Worm (Caenorhabditis elegans) whole organism, young adult: Measurements from ENCODE around the gene W02B12.12.

Source experiments
- B0035.1 ChIP-seq: sonication (generic microtip); optimal IDR thresholded peaks from 2 replicates; lab custom pipeline; 2016; ENCODE audit warnings: missing genetic modification characterization, mild to moderate bottlenecking, missing compliant biosample characterization, missing genotype, missing genetic modification reagents
- F33H1.4 ChIP-seq: fragments of 200-800 bp; sonication (Bioruptor generic); IDR thresholded peaks from 2 replicates; pipeline ENCODE4 v1.3.6; 2022; ENCODE audit warnings: missing genetic modification reagents, missing genetic modification characterization, missing compliant biosample characterization
- F39B2.1 ChIP-seq: fragments of 200-800 bp; sonication (Bioruptor generic); IDR thresholded peaks from 2 replicates; pipeline ENCODE4 v1.3.6; 2022; ENCODE audit warnings: missing genetic modification reagents, missing genetic modification characterization, missing compliant biosample characterization
- T07F8.4 ChIP-seq: sonication (generic microtip); optimal IDR thresholded peaks from 2 replicates; lab custom pipeline; 2016; ENCODE audit warnings: mild to moderate bottlenecking, missing genetic modification characterization, moderate library complexity, missing compliant biosample characterization
- T26A5.8 ChIP-seq: sonication (generic microtip); optimal IDR thresholded peaks from 2 replicates; lab custom pipeline; 2016; ENCODE audit warnings: missing genetic modification characterization, missing compliant biosample characterization
- atf-7 ChIP-seq: sonication (generic microtip); optimal IDR thresholded peaks from 2 replicates; lab custom pipeline; 2017; ENCODE audit warnings: mild to moderate bottlenecking, missing genetic modification characterization, missing compliant biosample characterization
- attf-5 ChIP-seq: fragments of 200-800 bp; sonication (Bioruptor generic); optimal IDR thresholded peaks from 2 replicates; lab custom pipeline; 2018; ENCODE audit warnings: mild to moderate bottlenecking, missing genetic modification characterization, missing compliant biosample characterization
- ccch-3 ChIP-seq: fragments of 200-800 bp; sonication (Bioruptor generic); optimal IDR thresholded peaks from 2 replicates; lab custom pipeline; 2018; ENCODE audit warnings: mild to moderate bottlenecking, missing genetic modification characterization, missing compliant biosample characterization
- ceh-40 ChIP-seq: fragments of 200-800 bp; sonication (Bioruptor generic); IDR thresholded peaks from 2 replicates; pipeline ENCODE4 v1.3.6; 2022; ENCODE audit warnings: missing genetic modification characterization, missing compliant biosample characterization
- die-1 ChIP-seq: sonication (generic microtip); optimal IDR thresholded peaks from 2 replicates; lab custom pipeline; 2016; ENCODE audit warnings: missing genotype, mild to moderate bottlenecking, missing genetic modification characterization, missing compliant biosample characterization
- dox-1 ChIP-seq: fragments of 200-800 bp; sonication (Bioruptor generic); IDR thresholded peaks from 2 replicates; pipeline ENCODE4 v1.3.6; 2022; ENCODE audit warnings: missing genetic modification reagents, missing genetic modification characterization, missing compliant biosample characterization
- dpff-1 ChIP-seq: sonication (generic microtip); optimal IDR thresholded peaks from 2 replicates; lab custom pipeline; 2017; ENCODE audit warnings: mild to moderate bottlenecking, missing genetic modification characterization, missing compliant biosample characterization
- dpl-1 ChIP-seq: fragments of 150-350 bp; optimal IDR thresholded peaks from 2 replicates; lab custom pipeline; 2014; ENCODE audit warnings: missing biosample characterization, missing genetic modification reagents, missing genetic modification characterization
- egl-44 ChIP-seq: fragments of 200-800 bp; sonication (Bioruptor generic); IDR thresholded peaks from 2 replicates; pipeline ENCODE4 v1.3.6; 2022; ENCODE audit warnings: missing genetic modification reagents, missing genetic modification characterization, missing compliant biosample characterization
- egrh-3 ChIP-seq: fragments of 200-800 bp; sonication (Bioruptor generic); IDR thresholded peaks from 2 replicates; pipeline ENCODE4 v1.3.6; 2022; ENCODE audit warnings: missing genetic modification reagents, missing genetic modification characterization, missing compliant biosample characterization
- ets-4 ChIP-seq: fragments of 200-800 bp; sonication (Bioruptor generic); optimal IDR thresholded peaks from 2 replicates; lab custom pipeline; 2018; ENCODE audit warnings: mild to moderate bottlenecking, missing genetic modification characterization, missing compliant biosample characterization
- lag-1 ChIP-seq: fragments of 200-800 bp; sonication (Bioruptor generic); IDR thresholded peaks from 2 replicates; pipeline ENCODE4 v1.3.6; 2022; ENCODE audit warnings: missing genetic modification reagents, missing genetic modification characterization, missing compliant biosample characterization
- let-607 ChIP-seq, 2 experiments: fragments of 200-800 bp in 1 of 2; sonication (Bioruptor generic) in 1 of 2; sonication (generic microtip) in 1 of 2; optimal IDR thresholded peaks; 2 replicates each; lab custom pipeline; 2016 to 2018; ENCODE audit warnings: mild to moderate bottlenecking in 2 of 2, missing compliant biosample characterization in 2 of 2, missing genetic modification characterization in 2 of 2, moderate library complexity in 2 of 2, missing genotype in 1 of 2
- madf-3 ChIP-seq: fragments of 200-800 bp; sonication (Bioruptor generic); IDR thresholded peaks from 2 replicates; pipeline ENCODE4 v1.3.6; 2022; ENCODE audit warnings: missing genetic modification reagents, missing genetic modification characterization, missing compliant biosample characterization
- mcd-1 ChIP-seq: fragments of 200-800 bp; sonication (Bioruptor generic); IDR thresholded peaks from 2 replicates; pipeline ENCODE4 v1.3.6; 2022; ENCODE audit warnings: missing genetic modification reagents, missing genetic modification characterization, missing compliant biosample characterization
- nhr-80 ChIP-seq: sonication (generic microtip); optimal IDR thresholded peaks from 2 replicates; lab custom pipeline; 2016; ENCODE audit warnings: missing genetic modification characterization, missing compliant biosample characterization
- nhr-90 ChIP-seq: sonication (generic microtip); optimal IDR thresholded peaks from 2 replicates; lab custom pipeline; 2016; ENCODE audit warnings: missing genotype, mild to moderate bottlenecking, missing genetic modification characterization, missing compliant biosample characterization
- snpc-1.3 ChIP-seq: sonication (generic microtip); optimal IDR thresholded peaks from 2 replicates; lab custom pipeline; 2017; ENCODE audit warnings: missing genetic modification characterization, mild to moderate bottlenecking, missing compliant biosample characterization, antibody characterized with exemption, moderate library complexity, missing genotype, missing genetic modification reagents; ENCODE audit not compliant: insufficient read depth
- tbx-9 ChIP-seq: sonication (generic microtip); optimal IDR thresholded peaks from 2 replicates; lab custom pipeline; 2016; ENCODE audit warnings: borderline replicate concordance, missing genetic modification characterization, inconsistent platforms, missing compliant biosample characterization
- tlf-1 ChIP-seq: fragments of 200-800 bp; sonication (Bioruptor generic); optimal IDR thresholded peaks from 2 replicates; lab custom pipeline; 2018; ENCODE audit warnings: mild to moderate bottlenecking, missing genetic modification characterization, missing compliant biosample characterization
- xnd-1 ChIP-seq: sonication (generic microtip); optimal IDR thresholded peaks from 2 replicates; lab custom pipeline; 2016; ENCODE audit warnings: missing genotype, missing genetic modification reagents, missing genetic modification characterization, missing compliant biosample characterization
- ztf-26 ChIP-seq: sonication (generic microtip); optimal IDR thresholded peaks from 2 replicates; lab custom pipeline; 2017; ENCODE audit warnings: missing genetic modification characterization, missing compliant biosample characterization
- ztf-28 ChIP-seq: fragments of 200-800 bp; sonication (Bioruptor generic); IDR thresholded peaks from 2 replicates; pipeline ENCODE4 v1.3.6; 2022; ENCODE audit warnings: missing genetic modification reagents, missing genetic modification characterization, missing compliant biosample characterization

W02B12.12 gene

ce11 chrII:11427322-11427721 lies 51.7 kb downstream of the W02B12.12 start:
- TF ChIP-seq tbx-9 (tag; lab: Kevin White, UChicago) = no peak
- no peak for TF ChIP-seq T26A5.8
- no peak for TF ChIP-seq ceh-40 (GFP tag; lab: Robert Waterston, UW)
- TF ChIP-seq F39B2.1 (GFP tag; lab: Robert Waterston, UW) = no peak
- peak; percentile 91 for TF ChIP-seq nhr-80 (tag; lab: Kevin White, UChicago)
- no peak for TF ChIP-seq xnd-1 (tag; lab: Kevin White, UChicago)
- TF ChIP-seq nhr-90 (tag; lab: Kevin White, UChicago) = no peak
- no peak for TF ChIP-seq snpc-1.3 (tag; lab: Kevin White, UChicago)
- no peak for TF ChIP-seq attf-5 (GFP tag; lab: Kevin White, UChicago)
- TF ChIP-seq egrh-3 = no peak
- TF ChIP-seq B0035.1 (tag; lab: Kevin White, UChicago) = no peak
- peak; percentile 27 for TF ChIP-seq atf-7 (tag; lab: Kevin White, UChicago)
- TF ChIP-seq ztf-28 = no peak
- TF ChIP-seq let-607 (tag; optimal IDR thresholded peaks at IDR 0.05; lab: Kevin White, UChicago) = peak in 1 of 2 experiments; percentile 15
- 0 out of 2 replicates have a peak, but pooled peaks have one; percentile 41 for TF ChIP-seq dox-1
- no peak for TF ChIP-seq mcd-1 (GFP tag; lab: Robert Waterston, UW)
- peak; percentile 47 for TF ChIP-seq ets-4 (GFP tag; lab: Kevin White, UChicago)
- TF ChIP-seq tlf-1 (GFP tag; lab: Kevin White, UChicago) = no peak
- TF ChIP-seq egl-44 (GFP tag; lab: Robert Waterston, UW) = no peak
- TF ChIP-seq madf-3 (GFP tag; lab: Robert Waterston, UW) = no peak
- TF ChIP-seq dpff-1 (tag; lab: Kevin White, UChicago) = no peak
- no peak for TF ChIP-seq ztf-26 (tag; lab: Kevin White, UChicago)
- TF ChIP-seq die-1 (tag; lab: Kevin White, UChicago) = no peak
- TF ChIP-seq ccch-3 (GFP tag; lab: Kevin White, UChicago) = no peak
- TF ChIP-seq T07F8.4 (tag; lab: Kevin White, UChicago) = no peak
- no peak for TF ChIP-seq lag-1 (GFP tag; lab: Robert Waterston, UW)
- TF ChIP-seq dpl-1 (GFP tag; lab: Kevin White, UChicago) = no peak
- no peak for TF ChIP-seq F33H1.4 (GFP tag; lab: Robert Waterston, UW)
